Fruit fly (Drosophila melanogaster) whole organism: ENCODE measurements around the gene Fbw5.

Experiments used
- CG8478 ChIP-seq: fragments of >200 bp; optimal IDR thresholded peaks from 2 replicates; lab custom pipeline; 2018; ENCODE audit warnings: inconsistent platforms
- psq ChIP-seq: fragments of >200 bp; optimal IDR thresholded peaks from 2 replicates; lab custom pipeline; 2017
- usp ChIP-seq: fragments of >200 bp; optimal IDR thresholded peaks from 2 replicates; lab custom pipeline; 2017; ENCODE audit warnings: missing biosample characterization, missing genetic modification characterization, mixed read lengths

DNA sequence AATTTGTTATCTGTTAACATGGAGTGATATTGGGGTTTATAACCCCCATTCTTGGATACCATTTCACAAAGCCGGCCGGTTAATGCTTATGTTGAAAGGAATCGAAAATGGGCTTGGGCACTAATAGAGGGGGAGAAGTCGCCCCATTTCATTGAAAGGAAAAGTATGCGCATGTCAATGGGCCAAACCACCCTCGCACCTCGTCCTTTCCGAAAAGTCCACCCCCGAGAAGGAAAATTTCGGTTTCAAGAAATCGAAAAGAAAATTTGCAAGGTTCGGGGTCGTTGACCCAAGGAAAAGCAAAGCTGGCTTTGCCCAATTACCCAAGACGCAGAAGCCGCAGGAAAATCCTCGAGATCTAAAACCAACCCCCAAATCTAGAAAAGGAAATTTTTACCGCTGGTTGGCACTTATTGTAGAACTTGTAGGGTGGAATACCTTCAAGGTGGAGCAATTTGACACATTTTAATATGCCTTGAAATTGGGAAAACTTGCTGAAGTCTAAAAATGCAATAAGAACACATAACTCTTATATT is 11.1 kb upstream of the Fbw5 start:
- no peak for TF ChIP-seq CG8478 (lab: Kevin White, UChicago)
- TF ChIP-seq usp (GFP tag; lab: Kevin White, UChicago), result no peak
- no peak for TF ChIP-seq psq (lab: Kevin White, UChicago)
